Fruit fly (Drosophila melanogaster): ENCODE results near the gene CG7049.

CG7049 gene

DNA sequence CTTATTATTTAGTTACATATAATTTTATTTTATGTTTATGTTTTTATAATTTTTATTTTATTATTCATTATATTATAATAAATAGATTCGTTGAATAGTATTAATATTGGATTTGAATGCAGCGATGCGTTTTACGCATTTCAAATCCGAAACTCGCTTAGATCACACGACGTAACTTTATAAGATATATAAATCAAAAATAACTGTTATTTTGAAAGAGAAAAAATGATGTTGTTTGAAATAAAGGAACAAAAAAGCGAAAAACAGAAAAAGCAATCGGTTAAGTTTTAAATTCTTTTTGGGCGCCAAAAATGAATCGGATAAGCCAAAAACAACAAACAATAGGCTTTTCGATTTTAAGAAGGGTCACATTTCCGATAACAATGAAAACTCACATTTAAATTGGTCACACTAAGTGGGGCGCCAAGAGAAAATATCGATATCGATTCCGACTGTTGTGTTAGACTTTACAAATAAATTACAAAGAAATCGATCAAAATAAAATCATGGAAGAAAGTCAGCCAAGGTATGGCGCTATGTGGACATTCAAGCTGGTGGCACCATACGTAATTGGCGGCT is 29.9 kb downstream of the CG7049 start, which contains the start of gene CG6845 (continued):
- TF ChIP-seq esg (GFP tag; conservative IDR thresholded peaks at IDR 0.05) (no peak), BEAF-32 (GFP tag; optimal IDR thresholded peaks at IDR 0.05) (peak; percentile 62), Vsx1 (GFP tag; optimal IDR thresholded peaks at IDR 0.05) (no peak), CG1233 (GFP tag; optimal IDR thresholded peaks at IDR 0.05) (no peak), Fer1 (GFP tag; optimal IDR thresholded peaks at IDR 0.05) (peak; percentile 20), CG13894 (tag; optimal IDR thresholded peaks at IDR 0.05) (peak; percentile 25), CG6791 (GFP tag; IDR thresholded peaks at IDR 0.05; ENCODE audit: partially characterized antibody) (peak; percentile 80), Trl (optimal IDR thresholded peaks at IDR 0.05) (no peak), Trl (GFP tag; optimal IDR thresholded peaks at IDR 0.05) (no peak), CG11085 (GFP tag; IDR thresholded peaks at IDR 0.05) (no peak), her (GFP tag; optimal IDR thresholded peaks at IDR 0.05) (no peak), CkIIα-i1 (GFP tag; IDR thresholded peaks at IDR 0.05) (no peak), unc-4 (GFP tag; IDR thresholded peaks at IDR 0.05; ENCODE audit: partially characterized antibody) (peak; percentile 72), CG2202 (tag; optimal IDR thresholded peaks at IDR 0.05) (no peak), CG12391 (tag; optimal IDR thresholded peaks at IDR 0.05) (peak; percentile 5), CG8924 (tag; optimal IDR thresholded peaks at IDR 0.05) (no peak), fd96Cb (tag; optimal IDR thresholded peaks at IDR 0.05) (no peak), otp (GFP tag; IDR thresholded peaks at IDR 0.05) (no peak), CG18599 (GFP tag; optimal IDR thresholded peaks at IDR 0.05) (no peak), B-H2 (GFP tag; optimal IDR thresholded peaks at IDR 0.05) (no peak), en (GFP tag; optimal IDR thresholded peaks at IDR 0.05) (no peak), CG7786 (GFP tag; optimal IDR thresholded peaks at IDR 0.05) (no peak), CG6683 (GFP tag; optimal IDR thresholded peaks at IDR 0.05) (no peak), HLH4C (GFP tag; IDR thresholded peaks at IDR 0.05; ENCODE audit: partially characterized antibody) (peak; percentile 93), Hsf (GFP tag; optimal IDR thresholded peaks at IDR 0.05) (no peak), CG4360 (GFP tag; IDR thresholded peaks at IDR 0.05) (peak; percentile 89), CG4707 (GFP tag; optimal IDR thresholded peaks at IDR 0.05) (no peak), CG12219 (GFP tag; optimal IDR thresholded peaks at IDR 0.05) (no peak), PHDP (tag; optimal IDR thresholded peaks at IDR 0.05) (no peak), Eip74EF (GFP tag; optimal IDR thresholded peaks at IDR 0.05) (no peak), CG17829 (tag; optimal IDR thresholded peaks at IDR 0.05) (peak; percentile 27), mld (GFP tag; IDR thresholded peaks at IDR 0.05; ENCODE audit: partially characterized antibody) (peak; percentile 73; the same call in 2 of the 3 replicates), MBD-R2 (GFP tag; IDR thresholded peaks at IDR 0.05) (peak; percentile 58; the same call in 1 of the 2 replicates), CG32767 (GFP tag; IDR thresholded peaks at IDR 0.05) (no peak), CG1792 (GFP tag; optimal IDR thresholded peaks at IDR 0.05) (no peak), sna (GFP tag; IDR thresholded peaks at IDR 0.05; ENCODE audit: partially characterized antibody) (peak; percentile 85), CG15601 (tag; optimal IDR thresholded peaks at IDR 0.05) (peak; percentile 21), CG34376 (GFP tag; optimal IDR thresholded peaks at IDR 0.05) (peak; percentile 19), slbo (GFP tag; IDR thresholded peaks at IDR 0.05) (no peak), CoRest (tag; optimal IDR thresholded peaks at IDR 0.05) (peak; percentile 38), cwo (GFP tag; optimal IDR thresholded peaks at IDR 0.05) (no peak), CG7745 (tag; optimal IDR thresholded peaks at IDR 0.05) (no peak), Fer3 (tag; optimal IDR thresholded peaks at IDR 0.05) (no peak), crc (GFP tag; optimal IDR thresholded peaks at IDR 0.05) (no peak), ewg (GFP tag; optimal IDR thresholded peaks at IDR 0.05) (no peak), gfzf (GFP tag; optimal IDR thresholded peaks at IDR 0.05) (peak; percentile 84), gsb-n (tag; optimal IDR thresholded peaks at IDR 0.05) (no peak), CG12104 (GFP tag; optimal IDR thresholded peaks at IDR 0.05) (no peak), klu (GFP tag; IDR thresholded peaks at IDR 0.05) (no peak)
